Fruit fly (Drosophila melanogaster) whole organism, wandering third instar larva: Measurements from ENCODE around the gene msd5.

Experiments used
- Abd-B ChIP-seq: fragments of >200 bp; optimal IDR thresholded peaks from 2 replicates; lab custom pipeline; 2017; ENCODE audit warnings: missing biosample characterization, missing genetic modification characterization
- CG32264 ChIP-seq: fragments of 200-800 bp; sonication (Bioruptor generic); optimal IDR thresholded peaks from 2 replicates; lab custom pipeline; 2016; ENCODE audit warnings: missing biosample characterization, missing genetic modification characterization
- CG9705 ChIP-seq: fragments of 200-800 bp; sonication (Bioruptor generic); optimal IDR thresholded peaks from 2 replicates; lab custom pipeline; 2018; ENCODE audit warnings: missing biosample characterization, mild to moderate bottlenecking, missing genetic modification characterization
- CrebA ChIP-seq: fragments of 200-800 bp; sonication (Bioruptor generic); optimal IDR thresholded peaks from 2 replicates; lab custom pipeline; 2016; ENCODE audit warnings: missing biosample characterization, mild to moderate bottlenecking, missing genetic modification characterization, borderline replicate concordance
- Dfd ChIP-seq: fragments of >200 bp; optimal IDR thresholded peaks from 2 replicates; lab custom pipeline; 2017; ENCODE audit warnings: missing biosample characterization, missing genetic modification characterization
- Dif ChIP-seq: fragments of 200-275, 200-300 bp; sonication (Bioruptor generic); optimal IDR thresholded peaks from 2 replicates; lab custom pipeline; 2018; ENCODE audit warnings: missing biosample characterization, missing genetic modification characterization; ENCODE audit not compliant: partially characterized antibody
- GATAd ChIP-seq: sonication (Bioruptor generic); optimal IDR thresholded peaks from 2 replicates; lab custom pipeline; 2016; ENCODE audit warnings: missing biosample characterization, missing genetic modification characterization
- HLH106 ChIP-seq: fragments of 200-800 bp; optimal IDR thresholded peaks from 3 replicates; lab custom pipeline; 2019; ENCODE audit warnings: missing biosample characterization, mild to moderate bottlenecking, missing genetic modification characterization, moderate library complexity
- Hr78 ChIP-seq: fragments of >200 bp; optimal IDR thresholded peaks from 2 replicates; lab custom pipeline; 2017; ENCODE audit warnings: missing biosample characterization, missing genetic modification characterization
- Hr83 ChIP-seq: fragments of 200-300 bp; sonication (Bioruptor generic); optimal IDR thresholded peaks from 2 replicates; lab custom pipeline; 2016; ENCODE audit warnings: missing biosample characterization, mild to moderate bottlenecking, missing genetic modification characterization, moderate library complexity; ENCODE audit not compliant: poor library complexity, severe bottlenecking
- Jra ChIP-seq: sonication (Bioruptor generic); optimal IDR thresholded peaks from 2 replicates; lab custom pipeline; 2016; ENCODE audit warnings: missing biosample characterization, missing genetic modification characterization
- Myc ChIP-seq: fragments of >200 bp; optimal IDR thresholded peaks from 2 replicates; lab custom pipeline; 2017
- N ChIP-seq: fragments of >200 bp; optimal IDR thresholded peaks from 2 replicates; lab custom pipeline; 2018; ENCODE audit warnings: missing biosample characterization, missing external identifiers, missing genetic modification characterization
- OdsH ChIP-seq: fragments of 200-800 bp; sonication (Bioruptor generic); optimal IDR thresholded peaks from 2 replicates; lab custom pipeline; 2016; ENCODE audit warnings: missing biosample characterization, mild to moderate bottlenecking, missing genetic modification characterization
- Rel ChIP-seq, 2 experiments: fragments of 200-800 bp; sonication (Bioruptor generic) in 1 of 2; optimal IDR thresholded peaks; 2 replicates in 1 of 2; 3 replicates in 1 of 2; lab custom pipeline; 2016 to 2019; ENCODE audit warnings: mild to moderate bottlenecking in 2 of 2, missing biosample characterization in 2 of 2, missing genetic modification characterization in 2 of 2, moderate library complexity in 1 of 2
- Sp1 ChIP-seq: fragments of 200-800 bp; sonication (Bioruptor generic); optimal IDR thresholded peaks from 3 replicates; lab custom pipeline; 2019; ENCODE audit warnings: missing biosample characterization, mild to moderate bottlenecking, missing genetic modification characterization, moderate library complexity
- br ChIP-seq: fragments of 200-800 bp; sonication (Bioruptor generic); optimal IDR thresholded peaks from 2 replicates; lab custom pipeline; 2016; ENCODE audit warnings: missing biosample characterization, missing genetic modification characterization
- brk ChIP-seq: fragments of 200-800 bp; sonication (Bioruptor generic); optimal IDR thresholded peaks from 2 replicates; lab custom pipeline; 2016; ENCODE audit warnings: missing biosample characterization, mild to moderate bottlenecking, missing genetic modification characterization
- dl ChIP-seq, 2 experiments: fragments of 175-275, 200-275 bp in 1 of 2; fragments of 200-275 bp in 1 of 2; sonication (Bioruptor generic); optimal IDR thresholded peaks; lab custom pipeline; 2018; ENCODE audit warnings: mild to moderate bottlenecking in 2 of 2, missing biosample characterization in 2 of 2, missing genetic modification characterization in 2 of 2, moderate library complexity in 2 of 2; ENCODE audit not compliant: partially characterized antibody in 2 of 2, insufficient read depth in 1 of 2
- dmrt93B ChIP-seq: fragments of 200-800 bp; sonication (Bioruptor generic); optimal IDR thresholded peaks from 2 replicates; lab custom pipeline; 2018; ENCODE audit warnings: missing biosample characterization, mild to moderate bottlenecking, missing genetic modification characterization
- dsf ChIP-seq: sonication (Bioruptor generic); optimal IDR thresholded peaks from 2 replicates; lab custom pipeline; 2016; ENCODE audit warnings: missing biosample characterization, missing genetic modification characterization, borderline replicate concordance
- ey ChIP-seq: fragments of 200-800 bp; sonication (Bioruptor generic); optimal IDR thresholded peaks from 2 replicates; lab custom pipeline; 2016; ENCODE audit warnings: missing biosample characterization, missing genetic modification characterization
- foxo ChIP-seq, 2 experiments: fragments of 200-800 bp; sonication (Bioruptor generic); optimal IDR thresholded peaks; 2 replicates in 1 of 2; 3 replicates in 1 of 2; lab custom pipeline; 2016 to 2017; ENCODE audit warnings: missing biosample characterization in 2 of 2, missing genetic modification characterization in 2 of 2
- fru ChIP-seq: fragments of 200-800 bp; sonication (Bioruptor generic); optimal IDR thresholded peaks from 3 replicates; lab custom pipeline; 2016; ENCODE audit warnings: missing biosample characterization, mild to moderate bottlenecking, missing genetic modification characterization
- h ChIP-seq: fragments of 200-800 bp; sonication (Bioruptor generic); optimal IDR thresholded peaks from 3 replicates; lab custom pipeline; 2016; ENCODE audit warnings: missing biosample characterization, mild to moderate bottlenecking, missing genetic modification characterization
- jim ChIP-seq: fragments of 175-275, 200-325 bp; sonication (Bioruptor generic); optimal IDR thresholded peaks from 2 replicates; lab custom pipeline; 2016; ENCODE audit warnings: missing biosample characterization, mild to moderate bottlenecking, missing genetic modification characterization
- lola ChIP-seq: fragments of >200 bp; optimal IDR thresholded peaks from 2 replicates; lab custom pipeline; 2017; ENCODE audit warnings: missing biosample characterization, missing genetic modification characterization
- pan ChIP-seq: fragments of >200 bp; optimal IDR thresholded peaks from 2 replicates; lab custom pipeline; 2017
- psq ChIP-seq: fragments of 200-800 bp; sonication (Bioruptor generic); optimal IDR thresholded peaks from 3 replicates; lab custom pipeline; 2017; ENCODE audit warnings: missing biosample characterization, mild to moderate bottlenecking, missing genetic modification characterization, moderate library complexity
- rgr ChIP-seq: fragments of 200-800 bp; sonication (Bioruptor generic); optimal IDR thresholded peaks from 3 replicates; lab custom pipeline; 2016; ENCODE audit warnings: missing biosample characterization, mild to moderate bottlenecking, missing genetic modification characterization
- sage ChIP-seq: fragments of 200-800 bp; sonication (Bioruptor generic); optimal IDR thresholded peaks from 2 replicates; lab custom pipeline; 2016; ENCODE audit warnings: missing biosample characterization, mild to moderate bottlenecking, missing genetic modification characterization
- usp ChIP-seq: fragments of >200 bp; optimal IDR thresholded peaks from 2 replicates; lab custom pipeline; 2017; ENCODE audit warnings: missing biosample characterization, missing genetic modification characterization

msd5 gene

DNA sequence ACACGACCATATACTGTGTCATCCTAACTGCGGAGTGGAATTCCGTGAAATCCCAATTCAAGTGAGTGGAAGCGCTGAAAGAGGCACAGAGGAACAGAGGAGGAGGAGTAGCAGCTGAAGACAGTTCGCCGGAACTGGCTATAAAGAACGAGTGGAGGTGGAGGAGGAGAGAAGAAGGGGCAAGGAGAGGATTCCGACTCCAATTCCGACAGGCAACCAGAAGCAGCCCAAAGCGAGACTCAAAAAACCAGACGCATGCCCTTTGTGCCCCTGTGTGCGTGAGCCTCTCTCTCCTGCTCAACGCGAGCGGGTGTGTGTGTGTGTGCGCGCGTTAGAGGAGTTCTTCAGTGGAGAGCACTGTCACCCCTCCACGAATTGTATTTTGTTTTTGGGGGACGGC, 16.5 kb upstream of the msd5 start:
- TF ChIP-seq Abd-B (GFP tag; lab: Kevin White, UChicago): no peak
- no peak for TF ChIP-seq jim (GFP tag; lab: Kevin White, UChicago)
- no peak for TF ChIP-seq Rel (GFP tag; optimal IDR thresholded peaks at IDR 0.05; lab: Kevin White, UChicago)
- TF ChIP-seq Rel (tag; optimal IDR thresholded peaks at IDR 0.05; lab: Kevin White, UChicago): no peak
- no peak for TF ChIP-seq N (GFP tag; lab: Kevin White, UChicago)
- no peak for TF ChIP-seq Jra (GFP tag; lab: Kevin White, UChicago)
- no peak for TF ChIP-seq pan (lab: Kevin White, UChicago)
- TF ChIP-seq psq (GFP tag; lab: Kevin White, UChicago): peak; percentile 79
- peak in 1 of 2 experiments; percentile 13 for TF ChIP-seq dl (GFP tag; optimal IDR thresholded peaks at IDR 0.05; lab: Kevin White, UChicago; ENCODE audit: insufficient read depth in 1 of 2, partially characterized antibody in 2 of 2)
- no peak for TF ChIP-seq CrebA
- no peak for TF ChIP-seq CG32264 (GFP tag; lab: Kevin White, UChicago)
- TF ChIP-seq Dif (GFP tag; lab: Kevin White, UChicago): peak; percentile 50
- TF ChIP-seq rgr (GFP tag; lab: Kevin White, UChicago): no peak
- no peak for TF ChIP-seq lola
- no peak for TF ChIP-seq dsf (GFP tag; lab: Kevin White, UChicago)
- TF ChIP-seq Hr78 (GFP tag; lab: Kevin White, UChicago): no peak
- no peak for TF ChIP-seq CG9705
- no peak for TF ChIP-seq HLH106 (tag; lab: Kevin White, UChicago)
- TF ChIP-seq brk (GFP tag; lab: Kevin White, UChicago): no peak
- TF ChIP-seq dmrt93B (GFP tag; lab: Kevin White, UChicago): no peak

DNA sequence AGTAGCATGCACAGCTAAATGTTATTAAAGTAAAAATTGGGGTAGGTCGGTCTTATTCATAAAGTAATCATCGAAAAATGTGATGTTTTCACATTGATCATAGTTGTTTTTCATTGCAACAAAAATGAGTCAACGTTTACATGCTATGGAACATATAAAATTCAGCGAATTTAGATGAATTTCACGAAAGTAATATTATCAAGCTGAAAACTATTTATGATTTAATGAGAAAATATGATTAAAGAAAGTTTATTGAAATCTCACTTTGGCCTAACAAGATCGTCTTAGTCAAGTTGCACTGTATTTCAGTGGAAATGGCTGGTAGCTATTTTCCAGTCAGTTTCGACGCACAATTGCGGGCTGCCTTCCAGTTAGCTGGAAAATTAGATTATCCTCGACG, 16.0 kb upstream of the msd5 start:
- TF ChIP-seq Sp1 (GFP tag; lab: Kevin White, UChicago) (no peak), GATAd (GFP tag; lab: Kevin White, UChicago) (no peak), Hr78 (GFP tag; lab: Kevin White, UChicago) (no peak), lola (no peak), foxo (GFP tag; optimal IDR thresholded peaks at IDR 0.05; lab: Kevin White, UChicago) (no peak), dsf (GFP tag; lab: Kevin White, UChicago) (no peak), N (GFP tag; lab: Kevin White, UChicago) (no peak), sage (GFP tag; lab: Kevin White, UChicago) (no peak), ey (no peak), OdsH (GFP tag; lab: Kevin White, UChicago) (no peak), Jra (GFP tag; lab: Kevin White, UChicago) (no peak), pan (lab: Kevin White, UChicago) (no peak), usp (GFP tag; lab: Kevin White, UChicago) (no peak), psq (GFP tag; lab: Kevin White, UChicago) (no peak), CG32264 (GFP tag; lab: Kevin White, UChicago) (no peak), dmrt93B (GFP tag; lab: Kevin White, UChicago) (no peak), br (GFP tag; lab: Kevin White, UChicago) (no peak)

DNA sequence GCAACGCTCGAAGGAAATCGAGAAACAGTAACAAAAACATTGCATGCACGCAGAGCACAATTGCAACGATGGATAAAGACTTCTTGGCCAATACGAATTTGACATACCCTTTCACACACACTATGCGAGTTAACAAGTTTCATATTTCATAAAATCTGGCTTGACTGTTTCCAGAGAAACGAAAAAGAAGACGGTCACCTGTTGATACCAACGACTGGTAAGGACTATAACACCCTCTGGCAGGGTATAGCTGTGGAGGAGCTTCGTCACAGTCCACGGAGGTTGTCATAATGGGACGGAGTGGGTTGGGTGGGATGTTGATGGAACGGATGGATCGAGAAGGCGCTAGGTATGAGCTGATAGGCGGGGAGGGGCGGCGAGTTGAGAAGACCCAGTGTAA, 15.3 kb upstream of the msd5 start:
- TF ChIP-seq GATAd (GFP tag; lab: Kevin White, UChicago) (no peak), br (GFP tag; lab: Kevin White, UChicago) (peak; percentile 34), foxo (GFP tag; optimal IDR thresholded peaks at IDR 0.05; lab: Kevin White, UChicago) (peak in 1 of 2 experiments; percentile 62), dl (GFP tag; optimal IDR thresholded peaks at IDR 0.05; lab: Kevin White, UChicago; ENCODE audit: insufficient read depth in 1 of 2, partially characterized antibody in 2 of 2) (no peak), psq (GFP tag; lab: Kevin White, UChicago) (peak; percentile 9), CG32264 (GFP tag; lab: Kevin White, UChicago) (no peak), Dfd (no peak), dsf (GFP tag; lab: Kevin White, UChicago) (no peak), N (GFP tag; lab: Kevin White, UChicago) (no peak), Jra (GFP tag; lab: Kevin White, UChicago) (no peak), ey (peak; percentile 66), rgr (GFP tag; lab: Kevin White, UChicago) (peak; percentile 38), Myc (lab: Kevin White, UChicago) (no peak), OdsH (GFP tag; lab: Kevin White, UChicago) (peak; percentile 21), HLH106 (tag; lab: Kevin White, UChicago) (peak; percentile 32), brk (GFP tag; lab: Kevin White, UChicago) (no peak), fru (peak; percentile 58), Hr78 (GFP tag; lab: Kevin White, UChicago) (no peak), h (GFP tag; lab: Kevin White, UChicago) (peak; percentile 49), Hr83 (no peak), Sp1 (GFP tag; lab: Kevin White, UChicago) (peak; percentile 29), Dif (GFP tag; lab: Kevin White, UChicago) (no peak)
- TF ChIP-seq, all 38 proteins: peak for 10
